Worm (Caenorhabditis elegans) whole organism, L1 larva: Measurements from ENCODE around the gene F55B11.2.

Source experiments
- dsc-1 ChIP-seq: sonication (generic microtip); optimal IDR thresholded peaks from 2 replicates; lab custom pipeline; 2016; ENCODE audit warnings: mild to moderate bottlenecking, missing genetic modification characterization, missing compliant biosample characterization
- elt-2 ChIP-seq: sonication (generic microtip); optimal IDR thresholded peaks from 2 replicates; lab custom pipeline; 2016; ENCODE audit warnings: missing genetic modification characterization, mild to moderate bottlenecking, inconsistent platforms, missing compliant biosample characterization, missing genetic modification reagents
- lin-39 ChIP-seq: fragments of 150-350 bp; optimal IDR thresholded peaks from 2 replicates; lab custom pipeline; 2014; ENCODE audit warnings: missing biosample characterization, missing genetic modification reagents, missing genetic modification characterization
- nhr-12 ChIP-seq: sonication (generic microtip); optimal IDR thresholded peaks from 2 replicates; lab custom pipeline; 2017; ENCODE audit warnings: missing biosample characterization, missing genetic modification characterization
- nhr-28 ChIP-seq: fragments of 150-350 bp; optimal IDR thresholded peaks from 2 replicates; lab custom pipeline; 2014; ENCODE audit warnings: missing biosample characterization, missing genetic modification characterization
- unc-62 ChIP-seq: fragments of 150-350 bp; optimal IDR thresholded peaks from 2 replicates; lab custom pipeline; 2014; ENCODE audit warnings: missing biosample characterization, missing genetic modification reagents, missing genetic modification characterization
- zag-1 ChIP-seq: fragments of 150-350 bp; optimal IDR thresholded peaks from 2 replicates; lab custom pipeline; 2014; ENCODE audit warnings: missing biosample characterization, missing genetic modification characterization
- ztf-11 ChIP-seq, 2 experiments: sonication (generic microtip); optimal IDR thresholded peaks; 2 replicates each; lab custom pipeline; 2016 to 2017; ENCODE audit warnings: missing genetic modification characterization in 2 of 2, missing biosample characterization in 1 of 2, missing compliant biosample characterization in 1 of 2

DNA sequence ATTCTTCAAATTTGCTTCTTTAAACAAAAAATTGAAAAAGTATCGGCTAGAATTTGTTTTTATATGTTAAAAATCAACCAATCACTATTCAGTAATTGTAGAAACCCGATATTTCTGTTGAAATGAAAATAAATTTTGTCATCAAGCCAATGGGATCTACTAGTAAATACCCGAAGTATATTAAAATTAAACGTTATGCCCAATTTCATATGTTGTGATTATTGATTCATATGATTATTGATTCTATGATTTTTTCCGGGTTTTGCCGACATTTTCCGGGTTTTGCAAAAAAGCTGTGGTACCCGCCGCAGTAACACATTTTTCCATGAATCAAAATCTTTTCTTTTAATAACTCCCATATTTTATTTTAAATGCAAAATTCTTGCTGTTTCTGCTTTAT, 27.6 kb downstream of the F55B11.2 start:
- TF ChIP-seq elt-2 (tag; lab: Kevin White, UChicago) (no peak), unc-62 (GFP tag; lab: Kevin White, UChicago) (no peak), nhr-12 (tag; lab: Kevin White, UChicago) (no peak), lin-39 (tag; lab: Kevin White, UChicago) (no peak), nhr-28 (no peak), zag-1 (no peak), dsc-1 (tag; lab: Kevin White, UChicago) (no peak), ztf-11 (tag; optimal IDR thresholded peaks at IDR 0.05; lab: Kevin White, UChicago) (no peak)
